Fruit fly (Drosophila melanogaster) whole organism, embryonic: ENCODE measurements around the gene mtTFB2.
A peak's percentile ranks its signal among the peaks of the same experiment; 100 is the strongest.

Experiments
- Aef1 ChIP-seq: fragments of 200-800 bp; sonication (Bioruptor generic); IDR thresholded peaks from 3 replicates; pipeline ENCODE4 v1.3.6; 2022; ENCODE audit warnings: missing biosample characterization, missing genetic modification characterization
- C15 ChIP-seq: fragments of 200-800 bp; sonication (Bioruptor generic); IDR thresholded peaks from 3 replicates; pipeline ENCODE4 v1.3.6; 2022; ENCODE audit warnings: missing biosample characterization, missing genetic modification characterization
- CG1024 ChIP-seq: fragments of 200-800 bp; sonication (Bioruptor generic); IDR thresholded peaks from 2 replicates; pipeline ENCODE4 v1.3.6; 2022; ENCODE audit warnings: missing biosample characterization, missing genetic modification characterization
- CG10274 ChIP-seq: fragments of 200-800 bp; sonication (Bioruptor generic); optimal IDR thresholded peaks from 3 replicates; lab custom pipeline; 2017; ENCODE audit warnings: missing biosample characterization, mild to moderate bottlenecking, missing genetic modification characterization
- CG10431 ChIP-seq: fragments of 200-800 bp; sonication (Bioruptor generic); optimal IDR thresholded peaks from 3 replicates; lab custom pipeline; 2018; ENCODE audit warnings: missing biosample characterization, mild to moderate bottlenecking, missing genetic modification characterization
- CG11247 ChIP-seq: fragments of 200-800 bp; sonication (Bioruptor generic); IDR thresholded peaks from 2 replicates; pipeline ENCODE4 v1.3.6; 2022; ENCODE audit warnings: missing biosample characterization, missing genetic modification characterization
- CG12071 ChIP-seq: fragments of 200-800 bp; sonication (Bioruptor generic); optimal IDR thresholded peaks from 3 replicates; lab custom pipeline; 2018; ENCODE audit warnings: missing biosample characterization, mild to moderate bottlenecking, missing genetic modification characterization
- CG12236 ChIP-seq: fragments of 200-800 bp; sonication (Bioruptor generic); optimal IDR thresholded peaks from 2 replicates; lab custom pipeline; 2016; ENCODE audit warnings: missing biosample characterization, missing genetic modification characterization
- CG13424 ChIP-seq: fragments of 200-800 bp; sonication (Bioruptor generic); optimal IDR thresholded peaks from 2 replicates; lab custom pipeline; 2019; ENCODE audit warnings: missing biosample characterization, mild to moderate bottlenecking, missing genetic modification characterization, moderate library complexity
- CG17361 ChIP-seq: fragments of 200-800 bp; sonication (Bioruptor generic); IDR thresholded peaks from 3 replicates; pipeline ENCODE4 v1.3.6; 2022; ENCODE audit warnings: missing biosample characterization, missing genetic modification characterization
- CG17612 ChIP-seq: fragments of 200-800 bp; sonication (Bioruptor generic); IDR thresholded peaks from 2 replicates; pipeline ENCODE4 v1.3.6; 2022; ENCODE audit warnings: missing biosample characterization, missing genetic modification characterization
- CG18764 ChIP-seq: fragments of 200-800 bp; sonication (Bioruptor generic); optimal IDR thresholded peaks from 3 replicates; lab custom pipeline; 2016; ENCODE audit warnings: missing biosample characterization, missing genetic modification characterization
- CG31441 ChIP-seq: fragments of 200-800 bp; sonication (Bioruptor generic); IDR thresholded peaks from 2 replicates; pipeline ENCODE4 v1.3.6; 2022; ENCODE audit warnings: missing biosample characterization, missing genetic modification characterization
- CG33213 ChIP-seq: fragments of 200-800 bp; sonication (Bioruptor generic); optimal IDR thresholded peaks from 3 replicates; lab custom pipeline; 2016; ENCODE audit warnings: missing biosample characterization, missing genetic modification characterization
- CG33557 ChIP-seq: fragments of 200-800 bp; sonication (Bioruptor generic); optimal IDR thresholded peaks from 2 replicates; lab custom pipeline; 2019; ENCODE audit warnings: missing biosample characterization, mild to moderate bottlenecking, missing genetic modification characterization, moderate library complexity
- CG3407 ChIP-seq: fragments of 200-800 bp; sonication (Bioruptor generic); optimal IDR thresholded peaks from 2 replicates; lab custom pipeline; 2018; ENCODE audit warnings: missing biosample characterization, mild to moderate bottlenecking, missing genetic modification characterization
- CG3847 ChIP-seq: fragments of 200-800 bp; sonication (Bioruptor generic); IDR thresholded peaks from 2 replicates; pipeline ENCODE4 v1.3.6; 2022; ENCODE audit warnings: missing biosample characterization, missing genetic modification characterization
- CG6254 ChIP-seq: fragments of 200-800 bp; sonication (Bioruptor generic); optimal IDR thresholded peaks from 3 replicates; lab custom pipeline; 2017; ENCODE audit warnings: mild to moderate bottlenecking, missing biosample characterization, missing genetic modification reagents, missing genetic modification characterization
- CG6272 ChIP-seq: fragments of 200-800 bp; sonication (Bioruptor generic); IDR thresholded peaks from 2 replicates; pipeline ENCODE4 v1.3.6; 2022; ENCODE audit warnings: missing biosample characterization, missing genetic modification characterization
- CG7556 ChIP-seq: fragments of 200-800 bp; sonication (Bioruptor generic); optimal IDR thresholded peaks from 2 replicates; lab custom pipeline; 2017; ENCODE audit warnings: missing biosample characterization, mild to moderate bottlenecking, missing genetic modification characterization
- CG8924 ChIP-seq: fragments of 200-800 bp; optimal IDR thresholded peaks from 3 replicates; lab custom pipeline; 2019; ENCODE audit warnings: missing biosample characterization, mild to moderate bottlenecking, missing genetic modification characterization, moderate library complexity
- CG8944 ChIP-seq: fragments of 200-800 bp; sonication (Bioruptor generic); optimal IDR thresholded peaks from 3 replicates; lab custom pipeline; 2016; ENCODE audit warnings: missing biosample characterization, missing genetic modification characterization
- CG9932 ChIP-seq: fragments of 200-800 bp; sonication (Bioruptor generic); IDR thresholded peaks from 2 replicates; pipeline ENCODE4 v1.3.6; 2022; ENCODE audit warnings: missing biosample characterization, missing genetic modification characterization
- CkIIα-i1 ChIP-seq: fragments of 200-800 bp; sonication (Bioruptor generic); IDR thresholded peaks from 2 replicates; pipeline ENCODE4 v1.3.6; 2022; ENCODE audit warnings: missing biosample characterization, missing genetic modification characterization
- D19A ChIP-seq: fragments of 200-800 bp; optimal IDR thresholded peaks from 3 replicates; lab custom pipeline; 2019; ENCODE audit warnings: missing biosample characterization, mild to moderate bottlenecking, missing genetic modification characterization, moderate library complexity
- Dad ChIP-seq: fragments of 200-800 bp; sonication (Bioruptor generic); optimal IDR thresholded peaks from 3 replicates; lab custom pipeline; 2016; ENCODE audit warnings: missing biosample characterization, missing genetic modification characterization
- Eip74EF ChIP-seq, 2 experiments: fragments of 200-800 bp in 1 of 2; fragments of >200 bp in 1 of 2; sonication (Bioruptor generic) in 1 of 2; optimal IDR thresholded peaks; 2 replicates each; lab custom pipeline; 2017 to 2019; ENCODE audit warnings: missing biosample characterization in 2 of 2, missing genetic modification characterization in 2 of 2, mild to moderate bottlenecking in 1 of 2, moderate library complexity in 1 of 2
- Fer3 ChIP-seq: fragments of 200-800 bp; sonication (Bioruptor generic); optimal IDR thresholded peaks from 2 replicates; lab custom pipeline; 2018; ENCODE audit warnings: missing biosample characterization, mild to moderate bottlenecking, missing genetic modification characterization, moderate library complexity
- HLH3B ChIP-seq: fragments of 200-800 bp; sonication (Bioruptor generic); IDR thresholded peaks from 2 replicates; pipeline ENCODE4 v1.3.6; 2022; ENCODE audit warnings: missing biosample characterization, missing genetic modification characterization
- Hmr ChIP-seq: fragments of 200-800 bp; sonication (Bioruptor generic); optimal IDR thresholded peaks from 3 replicates; lab custom pipeline; 2017; ENCODE audit warnings: mild to moderate bottlenecking, missing biosample characterization, missing genetic modification reagents, missing genetic modification characterization
- Hsf ChIP-seq: fragments of 200-800 bp; sonication (Bioruptor generic); optimal IDR thresholded peaks from 3 replicates; lab custom pipeline; 2016; ENCODE audit warnings: missing biosample characterization, missing genetic modification characterization
- Lim3 ChIP-seq: fragments of 200-800 bp; sonication (Bioruptor generic); IDR thresholded peaks from 2 replicates; pipeline ENCODE4 v1.3.6; 2022; ENCODE audit warnings: missing biosample characterization, missing genetic modification characterization
- Med ChIP-seq: fragments of 200-800 bp; sonication (Bioruptor generic); peaks from one replicate; lab custom pipeline; 2016; ENCODE audit warnings: missing biosample characterization, missing genetic modification characterization, mild to moderate bottlenecking, inconsistent platforms, moderate library complexity
- Meics ChIP-seq: fragments of 200-800 bp; sonication (Bioruptor generic); optimal IDR thresholded peaks from 2 replicates; lab custom pipeline; 2017; ENCODE audit warnings: missing biosample characterization, mild to moderate bottlenecking, missing genetic modification characterization
- Nf-YA ChIP-seq: fragments of 200-800 bp; sonication (Bioruptor generic); IDR thresholded peaks from 2 replicates; pipeline ENCODE4 v1.3.6; 2022; ENCODE audit warnings: missing biosample characterization, missing genetic modification characterization
- Pdp1 ChIP-seq, 2 experiments: fragments of 200-800 bp; sonication (Bioruptor generic); optimal IDR thresholded peaks; 3 replicates each; lab custom pipeline; 2016; ENCODE audit warnings: missing biosample characterization in 2 of 2, missing genetic modification characterization in 2 of 2, mild to moderate bottlenecking in 1 of 2, moderate library complexity in 1 of 2
- Ptx1 ChIP-seq: fragments of 200-800 bp; sonication (Bioruptor generic); IDR thresholded peaks from 2 replicates; pipeline ENCODE4 v1.3.6; 2022; ENCODE audit warnings: missing biosample characterization, missing genetic modification characterization
- Ravus ChIP-seq: fragments of 200-800 bp; sonication (Bioruptor generic); IDR thresholded peaks from 2 replicates; pipeline ENCODE4 v1.3.6; 2022; ENCODE audit warnings: missing biosample characterization, missing genetic modification characterization
- Taf1 ChIP-seq: fragments of 200-800 bp; sonication (Bioruptor generic); IDR thresholded peaks from 2 replicates; pipeline ENCODE4 v1.3.6; 2022; ENCODE audit warnings: missing biosample characterization, missing genetic modification characterization
- Xbp1 ChIP-seq: fragments of 200-800 bp; sonication (Bioruptor generic); optimal IDR thresholded peaks from 3 replicates; lab custom pipeline; 2016; ENCODE audit warnings: missing biosample characterization, mild to moderate bottlenecking, missing genetic modification characterization
- Xrp1 ChIP-seq: fragments of 200-800 bp; sonication (Bioruptor generic); IDR thresholded peaks from 2 replicates; pipeline ENCODE4 v1.3.6; 2022; ENCODE audit warnings: missing biosample characterization, missing genetic modification characterization
- cato ChIP-seq: fragments of 200-800 bp; sonication (Bioruptor generic); optimal IDR thresholded peaks from 2 replicates; lab custom pipeline; 2016; ENCODE audit warnings: missing biosample characterization, missing genetic modification characterization, borderline replicate concordance
- caup ChIP-seq: fragments of 200-800 bp; sonication (Bioruptor generic); optimal IDR thresholded peaks from 3 replicates; lab custom pipeline; 2017; ENCODE audit warnings: missing biosample characterization, mild to moderate bottlenecking, missing genetic modification characterization, moderate library complexity; ENCODE audit not compliant: severe bottlenecking
- corto ChIP-seq: fragments of 200-800 bp; sonication (Bioruptor generic); optimal IDR thresholded peaks from 2 replicates; lab custom pipeline; 2016; ENCODE audit warnings: missing biosample characterization, mild to moderate bottlenecking, missing genetic modification characterization, moderate library complexity
- eyg ChIP-seq: fragments of 200-800 bp; sonication (Bioruptor generic); optimal IDR thresholded peaks from 3 replicates; lab custom pipeline; 2016; ENCODE audit warnings: missing biosample characterization, missing genetic modification characterization
- gce ChIP-seq: fragments of 200-800 bp; sonication (Bioruptor generic); IDR thresholded peaks from 3 replicates; pipeline ENCODE4 v1.3.6; 2022; ENCODE audit warnings: missing biosample characterization, missing genetic modification characterization
- grau ChIP-seq: fragments of 200-800 bp; optimal IDR thresholded peaks from 3 replicates; lab custom pipeline; 2019; ENCODE audit warnings: missing biosample characterization, mild to moderate bottlenecking, missing genetic modification characterization, moderate library complexity
- ind ChIP-seq: fragments of 200-800 bp; sonication (Bioruptor generic); optimal IDR thresholded peaks from 3 replicates; lab custom pipeline; 2016; ENCODE audit warnings: missing biosample characterization, missing genetic modification characterization
- lmd ChIP-seq: fragments of 200-800 bp; sonication (Bioruptor generic); IDR thresholded peaks from 2 replicates; pipeline ENCODE4 v1.3.6; 2022; ENCODE audit warnings: missing biosample characterization, missing genetic modification characterization
- pho ChIP-seq: fragments of 200-800 bp; sonication (Bioruptor generic); optimal IDR thresholded peaks from 2 replicates; lab custom pipeline; 2016; ENCODE audit warnings: missing biosample characterization, missing genetic modification characterization
- ranshi ChIP-seq: fragments of 200-800 bp; sonication (Bioruptor generic); IDR thresholded peaks from 2 replicates; pipeline ENCODE4 v1.3.6; 2022; ENCODE audit warnings: missing biosample characterization, missing genetic modification characterization

mtTFB2 gene

DNA sequence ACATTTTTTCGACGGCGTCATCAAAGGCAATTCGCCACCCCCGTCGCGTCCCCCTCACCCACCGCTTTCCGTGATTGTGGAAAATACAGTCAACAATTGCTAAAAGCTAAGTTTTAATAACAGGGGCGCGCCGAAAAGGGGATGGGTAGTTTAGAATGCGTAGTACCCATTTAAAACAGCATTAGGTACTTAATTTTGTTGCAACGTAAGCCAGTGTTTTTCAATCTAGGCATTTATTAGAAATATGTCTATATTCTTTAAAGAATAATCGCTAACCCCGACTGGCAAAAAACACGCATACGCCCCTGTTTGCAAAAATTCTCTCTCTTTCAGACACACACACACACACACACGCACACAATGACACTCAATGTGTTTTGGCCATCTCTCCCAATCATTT, 39.5 kb downstream of the mtTFB2 start (continued):
- TF ChIP-seq ranshi (GFP tag; lab: Robert Waterston, UW) (peak; percentile 67; the same call in 1 of the 2 replicates), Taf1 (GFP tag; lab: Robert Waterston, UW) (peak; percentile 66), CG10431 (no peak), Eip74EF (GFP tag; optimal IDR thresholded peaks at IDR 0.05; lab: Kevin White, UChicago) (no peak), CG10274 (peak; percentile 22), lmd (GFP tag; lab: Robert Waterston, UW) (peak; percentile 65; the same call in 1 of the 2 replicates), CG9932 (GFP tag; lab: Robert Waterston, UW) (peak; percentile 86), CG13424 (tag; lab: Kevin White, UChicago) (peak; percentile 14), CG31441 (GFP tag; lab: Robert Waterston, UW) (no peak), CkIIα-i1 (GFP tag; lab: Robert Waterston, UW) (no peak), CG18764 (GFP tag; lab: Kevin White, UChicago) (no peak), grau (tag; lab: Kevin White, UChicago) (peak; percentile 66), CG12071 (peak; percentile 25), Med (GFP tag; lab: Kevin White, UChicago) (peak; percentile 94), CG11247 (peak; percentile 64), D19A (tag; lab: Kevin White, UChicago) (no peak), eyg (GFP tag; lab: Kevin White, UChicago) (peak; percentile 9), Fer3 (tag; lab: Kevin White, UChicago) (peak; percentile 68), Pdp1 (GFP tag; optimal IDR thresholded peaks at IDR 0.05; lab: Kevin White, UChicago) (peak; percentile 8 to 27), Meics (peak; percentile 79), CG3407 (GFP tag; lab: Kevin White, UChicago) (no peak), CG3847 (GFP tag; lab: Robert Waterston, UW) (peak; percentile 50), CG17612 (GFP tag; lab: Robert Waterston, UW) (0 out of 2 replicates have a peak, but pooled peaks have one; percentile 26), Hmr (peak; percentile 79), Lim3 (GFP tag; lab: Robert Waterston, UW) (no peak), CG1024 (GFP tag; lab: Robert Waterston, UW) (no peak), CG33213 (GFP tag; lab: Kevin White, UChicago) (no peak), gce (GFP tag; lab: Robert Waterston, UW) (peak; percentile 36; the same call in 1 of the 3 replicates), ind (peak; percentile 45), C15 (0 out of 3 replicates have a peak, but pooled peaks have one; percentile 61), cato (GFP tag; lab: Kevin White, UChicago) (no peak), CG17361 (0 out of 3 replicates have a peak, but pooled peaks have one; percentile 11), Xrp1 (GFP tag; lab: Robert Waterston, UW) (peak; percentile 19; the same call in 1 of the 2 replicates), CG12236 (GFP tag; lab: Kevin White, UChicago) (no peak), corto (peak; percentile 59), CG8924 (no peak), caup (GFP tag; lab: Kevin White, UChicago) (peak; percentile 70), Ptx1 (GFP tag; lab: Robert Waterston, UW) (peak; percentile 50), Aef1 (GFP tag; lab: Robert Waterston, UW) (peak; percentile 69), Ravus (GFP tag; lab: Robert Waterston, UW) (no peak), CG6272 (GFP tag; lab: Robert Waterston, UW) (0 out of 2 replicates have a peak, but pooled peaks have one; percentile 6), HLH3B (GFP tag; lab: Robert Waterston, UW) (peak; percentile 14; the same call in 1 of the 2 replicates), CG8944 (GFP tag; lab: Kevin White, UChicago) (no peak), Hsf (GFP tag; lab: Kevin White, UChicago) (peak; percentile 33), pho (peak; percentile 70), Xbp1 (GFP tag; lab: Kevin White, UChicago) (peak; percentile 29), CG7556 (GFP tag; lab: Kevin White, UChicago) (peak; percentile 13), CG6254 (no peak), Nf-YA (GFP tag; lab: Robert Waterston, UW) (peak; percentile 21; the same call in 1 of the 2 replicates), Dad (GFP tag; lab: Kevin White, UChicago) (no peak), CG33557 (GFP tag; lab: Kevin White, UChicago) (no peak)
